Worm (Caenorhabditis elegans): ENCODE data around the gene mpk-1.

mpk-1 gene

ce11 chrIII:4220864-4221263 is 7.0 kb downstream of the mpk-1 start:
- no peak for TF ChIP-seq tbx-11 (GFP tag; IDR thresholded peaks at IDR 0.05)
- TF ChIP-seq hnd-1 (tag; optimal IDR thresholded peaks at IDR 0.05): no peak
- no peak for TF ChIP-seq tbx-37 (GFP tag; conservative IDR thresholded peaks at IDR 0.05)
- no peak for TF ChIP-seq ama-1 (optimal IDR thresholded peaks at IDR 0.05)
- TF ChIP-seq sea-1 (GFP tag; conservative IDR thresholded peaks at IDR 0.05): no peak
- TF ChIP-seq pes-1 (GFP tag; IDR thresholded peaks at IDR 0.05): no peak
- TF ChIP-seq scrt-1 (GFP tag; IDR thresholded peaks at IDR 0.05): no peak
- no peak for TF ChIP-seq F13C5.2 (tag; optimal IDR thresholded peaks at IDR 0.05)
- no peak for TF ChIP-seq ets-7 (tag; optimal IDR thresholded peaks at IDR 0.05)

ce11 chrIII:4210661-4211060 is 17.2 kb downstream of the mpk-1 start:
- TF ChIP-seq ceh-13 (GFP tag; optimal IDR thresholded peaks at IDR 0.05) (no peak), sea-1 (GFP tag; conservative IDR thresholded peaks at IDR 0.05) (no peak), F13C5.2 (tag; optimal IDR thresholded peaks at IDR 0.05) (no peak), tbx-11 (GFP tag; IDR thresholded peaks at IDR 0.05) (no peak), hmg-4 (GFP tag; optimal IDR thresholded peaks at IDR 0.05) (no peak), ama-1 (optimal IDR thresholded peaks at IDR 0.05) (no peak)

- TF ChIP-seq hmbx-1 (tag; optimal IDR thresholded peaks at IDR 0.05) (no peak), F13C5.2 (tag; optimal IDR thresholded peaks at IDR 0.05) (no peak), ceh-13 (GFP tag; optimal IDR thresholded peaks at IDR 0.05) (no peak), scrt-1 (GFP tag; IDR thresholded peaks at IDR 0.05) (no peak), tbx-37 (GFP tag; conservative IDR thresholded peaks at IDR 0.05) (no peak), aly-1 (tag; optimal IDR thresholded peaks at IDR 0.05) (no peak), tbx-11 (GFP tag; IDR thresholded peaks at IDR 0.05) (no peak), flt-1 (GFP tag; IDR thresholded peaks at IDR 0.05) (no peak), hnd-1 (tag; optimal IDR thresholded peaks at IDR 0.05) (no peak), hmg-4 (GFP tag; optimal IDR thresholded peaks at IDR 0.05) (no peak), sea-1 (GFP tag; conservative IDR thresholded peaks at IDR 0.05) (no peak), ets-7 (tag; optimal IDR thresholded peaks at IDR 0.05) (no peak), B0310.2 (tag; optimal IDR thresholded peaks at IDR 0.05) (no peak), pes-1 (GFP tag; IDR thresholded peaks at IDR 0.05) (no peak), tra-4 (tag; optimal IDR thresholded peaks at IDR 0.05) (no peak), ceh-36 (tag; optimal IDR thresholded peaks at IDR 0.05) (no peak), ama-1 (optimal IDR thresholded peaks at IDR 0.05) (no peak)
Measured at ce11 chrIII:4209188-4209587, 18.7 kb downstream of the mpk-1 start, which contains the start of gene phlp-2. Gene phlp-2, plus strand, starts transcription at chrIII:4209488.

ce11 chrIII:4208210-4208609 is 19.7 kb downstream of the mpk-1 start:
- TF ChIP-seq ets-7 (tag; optimal IDR thresholded peaks at IDR 0.05) (no peak), pes-1 (GFP tag; IDR thresholded peaks at IDR 0.05) (no peak), hnd-1 (tag; optimal IDR thresholded peaks at IDR 0.05) (no peak), tbx-37 (GFP tag; conservative IDR thresholded peaks at IDR 0.05) (no peak), flt-1 (GFP tag; IDR thresholded peaks at IDR 0.05) (no peak), F13C5.2 (tag; optimal IDR thresholded peaks at IDR 0.05) (no peak), tra-4 (tag; optimal IDR thresholded peaks at IDR 0.05) (no peak), hmbx-1 (tag; optimal IDR thresholded peaks at IDR 0.05) (no peak), ceh-36 (tag; optimal IDR thresholded peaks at IDR 0.05) (no peak), aly-1 (tag; optimal IDR thresholded peaks at IDR 0.05) (no peak), hmg-4 (GFP tag; optimal IDR thresholded peaks at IDR 0.05) (no peak), B0310.2 (tag; optimal IDR thresholded peaks at IDR 0.05) (no peak), sea-1 (GFP tag; conservative IDR thresholded peaks at IDR 0.05) (no peak), ama-1 (optimal IDR thresholded peaks at IDR 0.05) (no peak), tbx-11 (GFP tag; IDR thresholded peaks at IDR 0.05) (no peak), ceh-13 (GFP tag; optimal IDR thresholded peaks at IDR 0.05) (no peak)

- TF ChIP-seq hmbx-1 (tag; optimal IDR thresholded peaks at IDR 0.05): no peak
Measured at ce11 chrIII:4205751-4206327, 22.1 kb downstream of the mpk-1 start, which contains the start of gene R74.8. Gene R74.8, plus strand, starts transcription at chrIII:4206277.

- TF ChIP-seq ets-7 (tag; optimal IDR thresholded peaks at IDR 0.05): no peak
- no peak for TF ChIP-seq flt-1 (GFP tag; IDR thresholded peaks at IDR 0.05)
- TF ChIP-seq hnd-1 (tag; optimal IDR thresholded peaks at IDR 0.05): no peak
- no peak for TF ChIP-seq tbx-11 (GFP tag; IDR thresholded peaks at IDR 0.05)
- TF ChIP-seq aly-1 (tag; optimal IDR thresholded peaks at IDR 0.05): no peak
- no peak for TF ChIP-seq ceh-13 (GFP tag; optimal IDR thresholded peaks at IDR 0.05)
- no peak for TF ChIP-seq B0310.2 (tag; optimal IDR thresholded peaks at IDR 0.05)
- no peak for TF ChIP-seq ama-1 (optimal IDR thresholded peaks at IDR 0.05)
- TF ChIP-seq F13C5.2 (tag; optimal IDR thresholded peaks at IDR 0.05): no peak
- TF ChIP-seq ceh-36 (tag; optimal IDR thresholded peaks at IDR 0.05): no peak
- TF ChIP-seq hmg-4 (GFP tag; optimal IDR thresholded peaks at IDR 0.05): no peak
- no peak for TF ChIP-seq tra-4 (tag; optimal IDR thresholded peaks at IDR 0.05)
- TF ChIP-seq sea-1 (GFP tag; conservative IDR thresholded peaks at IDR 0.05): no peak
- no peak for TF ChIP-seq hmbx-1 (tag; optimal IDR thresholded peaks at IDR 0.05)
- no peak for TF ChIP-seq scrt-1 (GFP tag; IDR thresholded peaks at IDR 0.05)
- TF ChIP-seq pes-1 (GFP tag; IDR thresholded peaks at IDR 0.05): no peak
- TF ChIP-seq tbx-37 (GFP tag; conservative IDR thresholded peaks at IDR 0.05): no peak
Measured at ce11 chrIII:4204964-4205363, 22.9 kb downstream of the mpk-1 start.

- TF ChIP-seq scrt-1 (GFP tag; IDR thresholded peaks at IDR 0.05) (no peak), hmg-4 (GFP tag; optimal IDR thresholded peaks at IDR 0.05) (no peak), hnd-1 (tag; optimal IDR thresholded peaks at IDR 0.05) (no peak), F13C5.2 (tag; optimal IDR thresholded peaks at IDR 0.05) (no peak), tbx-37 (GFP tag; conservative IDR thresholded peaks at IDR 0.05) (no peak), ceh-13 (GFP tag; optimal IDR thresholded peaks at IDR 0.05) (no peak), B0310.2 (tag; optimal IDR thresholded peaks at IDR 0.05) (no peak), hmbx-1 (tag; optimal IDR thresholded peaks at IDR 0.05) (no peak), ama-1 (optimal IDR thresholded peaks at IDR 0.05) (no peak), pes-1 (GFP tag; IDR thresholded peaks at IDR 0.05) (no peak), flt-1 (GFP tag; IDR thresholded peaks at IDR 0.05) (no peak), tra-4 (tag; optimal IDR thresholded peaks at IDR 0.05) (no peak)
Measured at ce11 chrIII:4204072-4204471, 23.8 kb downstream of the mpk-1 start, which contains the start of the genes pelo-1 and R74.7. Gene pelo-1, minus strand, starts transcription at chrIII:4204222. Gene R74.7, plus strand, starts transcription at chrIII:4204429.
